Worm (Caenorhabditis elegans): ENCODE data around the gene T27A10.2.

DNA sequence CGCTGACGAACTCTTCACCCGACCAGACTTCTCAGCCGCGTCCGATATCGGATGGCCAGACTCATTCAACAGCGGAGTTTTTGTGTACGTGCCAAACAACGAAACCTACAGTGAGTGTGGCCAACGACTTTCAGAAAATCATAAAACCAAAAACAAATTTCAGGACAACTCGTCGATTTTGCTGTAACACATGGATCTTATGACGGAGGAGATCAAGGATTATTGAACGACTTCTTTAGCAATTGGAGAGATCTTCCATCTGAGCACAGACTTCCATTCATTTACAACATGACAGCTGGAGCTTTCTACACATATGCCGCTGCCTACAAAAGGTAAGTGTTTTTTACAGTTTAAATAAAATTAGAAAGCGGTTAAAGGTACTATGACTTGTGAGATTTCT, 47.7 kb upstream of the T27A10.2 start:
- TF ChIP-seq pes-1 (GFP tag; IDR thresholded peaks at IDR 0.05) (no peak), ceh-36 (tag; optimal IDR thresholded peaks at IDR 0.05) (no peak), ama-1 (optimal IDR thresholded peaks at IDR 0.05) (no peak), tra-4 (tag; optimal IDR thresholded peaks at IDR 0.05) (no peak), ceh-13 (GFP tag; optimal IDR thresholded peaks at IDR 0.05) (no peak), aly-1 (tag; optimal IDR thresholded peaks at IDR 0.05) (no peak), ets-7 (tag; optimal IDR thresholded peaks at IDR 0.05) (no peak), tbx-37 (GFP tag; conservative IDR thresholded peaks at IDR 0.05) (no peak), hmbx-1 (tag; optimal IDR thresholded peaks at IDR 0.05) (no peak), hmg-4 (GFP tag; optimal IDR thresholded peaks at IDR 0.05) (no peak), F13C5.2 (tag; optimal IDR thresholded peaks at IDR 0.05) (no peak)

All from whole organism, early embryonic.